Worm (Caenorhabditis elegans) whole organism, L4/young adult: ENCODE results near the gene Y49F6B.8.

Experiments
- W03F9.2 ChIP-seq: fragments of 150-350 bp; optimal IDR thresholded peaks from 2 replicates; lab custom pipeline; 2014; ENCODE audit warnings: missing biosample characterization, missing genetic modification characterization
- dao-5 ChIP-seq: sonication (generic microtip); optimal IDR thresholded peaks from 2 replicates; lab custom pipeline; 2016; ENCODE audit warnings: missing genotype, missing genetic modification characterization, moderate library complexity, missing compliant biosample characterization
- him-1 ChIP-seq: sonication (generic microtip); optimal IDR thresholded peaks from 2 replicates; lab custom pipeline; 2016; ENCODE audit warnings: missing genotype, missing genetic modification reagents, missing genetic modification characterization, missing compliant biosample characterization

ce11 chrII:3502011-3502410 is 20.5 kb upstream of the Y49F6B.8 start:
- no peak for TF ChIP-seq dao-5 (tag; lab: Kevin White, UChicago)
- no peak for TF ChIP-seq him-1 (tag; lab: Kevin White, UChicago)
- no peak for TF ChIP-seq W03F9.2 (tag; lab: Kevin White, UChicago)
